Fruit fly (Drosophila melanogaster): Measurements from ENCODE around the gene Hipk.

DNA sequence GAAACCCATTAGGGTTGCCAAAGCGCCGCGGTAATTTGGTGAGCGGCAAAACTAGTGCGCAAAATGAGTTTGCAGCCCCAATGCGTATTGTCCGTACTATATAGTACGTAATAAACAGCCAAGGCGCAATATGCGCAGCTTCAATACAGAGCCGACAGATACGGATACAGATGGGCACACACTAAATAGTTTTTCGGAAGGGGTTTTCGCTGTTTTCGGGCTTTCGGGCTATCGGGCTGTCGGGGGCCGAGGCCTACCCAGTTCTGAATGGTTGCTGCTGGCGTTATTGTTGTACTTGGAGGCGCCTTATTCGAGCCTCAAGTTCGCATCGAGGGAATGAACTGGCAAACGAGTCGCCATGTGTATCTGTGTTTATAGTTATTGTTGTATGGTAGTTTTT, 87.8 kb downstream of the Hipk start:
- no peak for TF ChIP-seq Myc (optimal IDR thresholded peaks at IDR 0.05)
- TF ChIP-seq psq (optimal IDR thresholded peaks at IDR 0.05), result no peak
- no peak for TF ChIP-seq Sin3A (optimal IDR thresholded peaks at IDR 0.05)
- TF ChIP-seq insv (optimal IDR thresholded peaks at IDR 0.05), result no peak
- TF ChIP-seq h (optimal IDR thresholded peaks at IDR 0.05), result no peak
- TF ChIP-seq ttk (optimal IDR thresholded peaks at IDR 0.05), result no peak

Measured in Kc167 (cell line).